Worm (Caenorhabditis elegans): Measurements from ENCODE around the gene pid-5.

pid-5 gene

DNA sequence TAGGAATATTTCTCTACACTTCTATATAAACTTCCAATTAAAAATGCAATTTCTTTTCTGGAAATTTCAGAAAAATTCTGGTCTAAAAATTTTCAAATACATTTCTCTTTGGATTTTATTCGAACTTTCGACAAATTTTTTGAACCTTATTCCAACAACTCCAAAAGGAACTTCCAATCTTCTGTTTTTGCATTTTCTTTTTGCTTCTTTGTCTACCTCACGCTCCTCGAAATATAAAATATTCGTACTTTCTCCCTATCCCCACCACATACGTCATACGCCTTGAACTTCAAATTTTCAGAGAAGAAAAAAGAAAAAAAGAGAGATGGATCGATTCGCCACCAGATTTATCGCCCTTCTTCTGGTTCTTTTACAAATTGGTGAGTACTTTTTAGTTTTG, 43.7 kb downstream of the pid-5 start, which contains the start of gene nlp-9:
nlp-9 (plus strand) TSS at position 301 of the 400 bp plus-strand sequence.
- TF ChIP-seq T26A8.4 (GFP tag; IDR thresholded peaks at IDR 0.05) (no peak), aha-1 (tag) (peak; percentile 13), sdz-12 (GFP tag; optimal IDR thresholded peaks at IDR 0.05) (no peak)

Measured in whole organism, L4 larva.